Worm (Caenorhabditis elegans): ENCODE results near the gene ZK353.2.
A peak's percentile ranks its signal among the peaks of the same experiment; 100 is the strongest.

The ZK353.2 gene

DNA sequence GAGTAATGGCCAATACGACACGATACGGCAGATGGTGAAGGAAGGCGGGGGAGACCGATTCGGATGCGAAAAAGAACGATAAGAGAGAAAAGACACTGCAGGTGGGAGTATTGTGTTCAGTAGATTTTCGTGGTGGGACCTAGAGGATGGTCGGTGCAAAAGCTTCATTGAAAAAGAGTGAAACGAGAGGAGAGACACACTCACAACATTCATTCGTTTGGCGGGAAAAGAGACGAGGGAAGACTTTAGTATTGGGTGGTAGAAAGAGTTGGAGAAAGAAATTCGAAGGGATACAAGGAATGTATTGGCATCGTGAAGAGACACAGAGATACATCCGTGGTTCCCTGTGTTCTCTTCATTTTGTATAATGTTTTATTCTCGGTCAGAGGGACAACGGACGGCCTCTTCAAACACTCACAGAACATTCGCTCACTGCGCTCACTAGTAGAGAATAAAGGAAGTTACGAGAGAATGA, 42.1 kb upstream of the ZK353.2 start (continued):
- TF ChIP-seq arid-1 (GFP tag; conservative IDR thresholded peaks at IDR 0.05) (peak; percentile 27; the same call in 1 of the 2 replicates), nhr-28 (tag; optimal IDR thresholded peaks at IDR 0.05) (peak; percentile 66), unc-39 (tag; optimal IDR thresholded peaks at IDR 0.05) (no peak), lsy-2 (tag; optimal IDR thresholded peaks at IDR 0.05) (peak; percentile 77 to 91), R02D3.7 (tag; optimal IDR thresholded peaks at IDR 0.05) (no peak), mep-1 (tag; optimal IDR thresholded peaks at IDR 0.05) (peak; percentile 92), nhr-48 (tag; optimal IDR thresholded peaks at IDR 0.05) (peak; percentile 62), cey-2 (tag; optimal IDR thresholded peaks at IDR 0.05; ENCODE audit: borderline replicate concordance, insufficient read depth) (no peak), pha-4 (GFP tag; IDR thresholded peaks at IDR 0.05) (no peak), pha-4 (tag; optimal IDR thresholded peaks at IDR 0.05) (peak; percentile 43), zfp-3 (GFP tag; conservative IDR thresholded peaks at IDR 0.05) (no peak), dmd-6 (GFP tag; IDR thresholded peaks at IDR 0.05) (peak; percentile 53; the same call in 1 of the 2 replicates), F37D6.2 (tag; optimal IDR thresholded peaks at IDR 0.05) (peak; percentile 50), mes-2 (tag; optimal IDR thresholded peaks at IDR 0.05; ENCODE audit: poor library complexity, severe bottlenecking) (peak; percentile 1), pqm-1 (tag; optimal IDR thresholded peaks at IDR 0.05) (peak; percentile 3), mdl-1 (tag; optimal IDR thresholded peaks at IDR 0.05) (peak in 1 of 2 experiments; percentile 58), dmd-8 (GFP tag; IDR thresholded peaks at IDR 0.05) (no peak), fkh-10 (GFP tag; optimal IDR thresholded peaks at IDR 0.05) (peak; percentile 33), ceh-44 (GFP tag; IDR thresholded peaks at IDR 0.05) (no peak), ama-1 (optimal IDR thresholded peaks at IDR 0.05) (peak; percentile 43), nhr-11 (tag; optimal IDR thresholded peaks at IDR 0.05) (peak; percentile 86), zip-2 (tag; optimal IDR thresholded peaks at IDR 0.05) (no peak), lin-13 (GFP tag; optimal IDR thresholded peaks at IDR 0.05) (peak; percentile 79), dpl-1 (GFP tag; optimal IDR thresholded peaks at IDR 0.05) (peak; percentile 73), F26F4.8 (GFP tag; conservative IDR thresholded peaks at IDR 0.05) (no peak), gei-8 (GFP tag; optimal IDR thresholded peaks at IDR 0.05) (no peak), nhr-237 (tag; optimal IDR thresholded peaks at IDR 0.05) (no peak), tra-1 (GFP tag; IDR thresholded peaks at IDR 0.05) (0 out of 2 replicates have a peak, but pooled peaks have one; percentile 17), ceh-28 (tag; optimal IDR thresholded peaks at IDR 0.05) (no peak), mxl-2 (GFP tag; conservative IDR thresholded peaks at IDR 0.05) (no peak), ZK337.2 (GFP tag; IDR thresholded peaks at IDR 0.05) (no peak), aha-1 (tag) (peak; percentile 86), tag-97 (GFP tag; IDR thresholded peaks at IDR 0.05) (no peak), lim-7 (GFP tag; IDR thresholded peaks at IDR 0.05) (peak; percentile 49; the same call in 1 of the 2 replicates), mxl-3 (GFP tag; optimal IDR thresholded peaks at IDR 0.05) (peak; percentile 71), lin-1 (GFP tag; IDR thresholded peaks at IDR 0.05) (no peak), lin-38 (GFP tag; IDR thresholded peaks at IDR 0.05) (peak; percentile 68), madf-5 (GFP tag; IDR thresholded peaks at IDR 0.05) (no peak), ceh-20 (GFP tag; IDR thresholded peaks at IDR 0.05) (0 out of 2 replicates have a peak, but pooled peaks have one; percentile 14), ceh-62 (tag; optimal IDR thresholded peaks at IDR 0.05) (no peak), T20F7.1 (GFP tag; optimal IDR thresholded peaks at IDR 0.05) (peak; percentile 72), rbr-2 (tag; optimal IDR thresholded peaks at IDR 0.05) (peak; percentile 81)

DNA sequence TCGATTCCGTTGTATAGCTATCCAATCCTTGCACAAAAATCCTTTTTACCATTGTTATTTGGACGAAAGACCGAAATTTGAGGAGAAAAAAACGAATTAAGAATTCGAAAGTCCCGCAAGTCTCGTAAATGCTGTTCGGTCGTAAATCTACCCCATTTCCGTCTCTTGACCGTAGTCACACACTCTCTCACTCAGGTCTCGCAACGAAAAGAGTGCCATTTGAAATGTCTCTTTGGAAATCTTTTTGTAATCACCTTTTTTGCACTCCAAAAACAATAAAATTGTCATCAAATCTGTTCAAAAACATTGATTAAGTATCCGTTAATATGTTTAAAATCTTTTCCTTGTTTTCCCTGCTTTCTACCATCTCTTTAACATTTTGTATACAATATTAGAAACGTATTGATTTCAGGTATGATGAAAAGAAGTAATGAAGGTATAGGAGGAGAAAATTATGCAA, 40.3 kb upstream of the ZK353.2 start, which contains the start of the genes R05D3.8 and rfp-1:
R05D3.8 (minus strand) TSS at position 115 of the 460 bp plus-strand sequence.
rfp-1 (plus strand) TSS at position 410 of the 460 bp plus-strand sequence.
- TF ChIP-seq R02D3.7 (tag; optimal IDR thresholded peaks at IDR 0.05), result peak; percentile 97
- peak; percentile 97 to 99 for TF ChIP-seq lsy-2 (tag; optimal IDR thresholded peaks at IDR 0.05)
- peak; percentile 74 for TF ChIP-seq unc-130 (GFP tag; optimal IDR thresholded peaks at IDR 0.05)
- peak; percentile 45; the same call in 1 of the 2 replicates for TF ChIP-seq T26A8.4 (GFP tag; IDR thresholded peaks at IDR 0.05)
- TF ChIP-seq pha-4 (GFP tag; IDR thresholded peaks at IDR 0.05), result no peak
- peak; percentile 83 for TF ChIP-seq pha-4 (tag; optimal IDR thresholded peaks at IDR 0.05)
- TF ChIP-seq nhr-6 (tag; optimal IDR thresholded peaks at IDR 0.05), result peak; percentile 88
- TF ChIP-seq F37D6.2 (tag; optimal IDR thresholded peaks at IDR 0.05), result peak; percentile 39
- TF ChIP-seq dve-1 (tag; optimal IDR thresholded peaks at IDR 0.05; ENCODE audit: insufficient read depth), result peak; percentile 90
- TF ChIP-seq ztf-7 (tag; optimal IDR thresholded peaks at IDR 0.05), result no peak
- no peak for TF ChIP-seq daf-19 (GFP tag; conservative IDR thresholded peaks at IDR 0.05)
- no peak for TF ChIP-seq spr-3 (GFP tag; optimal IDR thresholded peaks at IDR 0.05)
- TF ChIP-seq cey-2 (tag; optimal IDR thresholded peaks at IDR 0.05; ENCODE audit: borderline replicate concordance, insufficient read depth), result no peak
- no peak for TF ChIP-seq zip-11 (GFP tag; IDR thresholded peaks at IDR 0.05)
- no peak for TF ChIP-seq nhr-76 (tag; optimal IDR thresholded peaks at IDR 0.05)
- TF ChIP-seq nhr-41 (GFP tag; IDR thresholded peaks at IDR 0.05), result no peak
